Worm (Caenorhabditis elegans) whole organism, L1 larva: ENCODE measurements around the gene col-80.
A peak's percentile ranks its signal among the peaks of the same experiment; 100 is the strongest.

ENCODE experiments used
- alr-1 ChIP-seq: fragments of 200-800 bp; sonication (Bioruptor generic); optimal IDR thresholded peaks from 2 replicates; lab custom pipeline; 2018; ENCODE audit warnings: borderline replicate concordance, mild to moderate bottlenecking, missing genetic modification characterization, missing compliant biosample characterization
- dpl-1 ChIP-seq, 3 experiments: fragments of 150-350 bp in 2 of 3; sonication (generic microtip) in 1 of 3; optimal IDR thresholded peaks; 2 replicates each; lab custom pipeline; 2014 to 2017; ENCODE audit warnings: missing biosample characterization in 3 of 3, missing genetic modification characterization in 3 of 3, missing genetic modification reagents in 3 of 3
- egl-27 ChIP-seq, 2 experiments: fragments of 150-350 bp in 1 of 2; sonication (generic microtip); optimal IDR thresholded peaks; 3 replicates each; lab custom pipeline; 2017 to 2018; ENCODE audit warnings: missing biosample characterization in 2 of 2, missing genetic modification characterization in 2 of 2, missing genetic modification reagents in 2 of 2
- elt-3 ChIP-seq, 6 experiments: fragments of 150-350 bp in 1 of 6; sonication (generic microtip); optimal IDR thresholded peaks; 2 replicates each; lab custom pipeline; 2017 to 2018; ENCODE audit warnings: missing biosample characterization in 6 of 6, missing genetic modification characterization in 6 of 6, inconsistent platforms in 1 of 6
- mdl-1 ChIP-seq, 2 experiments: fragments of 150-350 bp; optimal IDR thresholded peaks; 2 replicates each; lab custom pipeline; 2014 to 2017; ENCODE audit warnings: missing biosample characterization in 2 of 2, missing genetic modification characterization in 2 of 2, inconsistent platforms in 1 of 2
- nhr-11 ChIP-seq: fragments of 150-350 bp; optimal IDR thresholded peaks from 2 replicates; lab custom pipeline; 2014; ENCODE audit warnings: missing biosample characterization, missing genetic modification characterization
- nhr-28 ChIP-seq: fragments of 150-350 bp; optimal IDR thresholded peaks from 2 replicates; lab custom pipeline; 2014; ENCODE audit warnings: missing biosample characterization, missing genetic modification characterization
- swsn-7 ChIP-seq: sonication (generic microtip); optimal IDR thresholded peaks from 2 replicates; lab custom pipeline; 2016; ENCODE audit warnings: missing genetic modification characterization, missing compliant biosample characterization
- zag-1 ChIP-seq: fragments of 150-350 bp; optimal IDR thresholded peaks from 2 replicates; lab custom pipeline; 2014; ENCODE audit warnings: missing biosample characterization, missing genetic modification characterization

DNA sequence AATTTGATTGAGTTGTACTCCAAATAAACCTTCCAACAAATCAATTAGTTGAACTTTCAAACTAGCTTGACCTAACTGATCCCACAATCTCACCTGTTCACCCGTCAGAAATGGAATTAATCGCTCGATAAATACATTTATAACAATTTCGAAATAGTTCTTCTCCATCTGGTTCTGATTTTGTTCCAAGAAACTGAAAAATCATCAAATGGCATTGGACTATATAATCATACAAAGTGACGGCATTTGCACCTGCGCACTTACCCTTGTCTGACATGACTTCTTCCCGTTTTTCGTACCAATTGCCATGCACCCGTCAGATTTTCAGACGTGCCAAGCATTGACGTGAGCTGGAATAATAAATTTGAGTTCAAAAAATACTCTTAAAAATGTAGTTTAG is 23.7 kb downstream of the col-80 start:
- TF ChIP-seq swsn-7 (peak; percentile 3), nhr-28 (tag; lab: Kevin White, UChicago) (no peak), alr-1 (tag; lab: Kevin White, UChicago) (no peak), nhr-11 (tag; lab: Kevin White, UChicago) (no peak), egl-27 (tag; optimal IDR thresholded peaks at IDR 0.05; lab: Kevin White, UChicago) (no peak), elt-3 (tag; optimal IDR thresholded peaks at IDR 0.05; lab: Kevin White, UChicago) (no peak), dpl-1 (GFP tag; optimal IDR thresholded peaks at IDR 0.05; lab: Kevin White, UChicago) (no peak), mdl-1 (tag; optimal IDR thresholded peaks at IDR 0.05; lab: Kevin White, UChicago) (no peak), zag-1 (tag; lab: Kevin White, UChicago) (no peak)
